Worm (Caenorhabditis elegans): ENCODE results near the gene Y2H9A.6.

ce11 chrV:13423045-13423444 lies 20.6 kb upstream of the Y2H9A.6 start, which contains the start of gene srv-9:
- no peak for TF ChIP-seq fos-1 (tag; optimal IDR thresholded peaks at IDR 0.05)
- no peak for TF ChIP-seq nhr-85 (tag)
- no peak for TF ChIP-seq mdl-1 (tag; optimal IDR thresholded peaks at IDR 0.05)
- no peak for TF ChIP-seq ceh-63 (GFP tag; optimal IDR thresholded peaks at IDR 0.05)
- TF ChIP-seq skn-1 (tag; optimal IDR thresholded peaks at IDR 0.05): no peak
- no peak for TF ChIP-seq nhr-237 (tag; optimal IDR thresholded peaks at IDR 0.05)
- TF ChIP-seq nhr-76 (tag; optimal IDR thresholded peaks at IDR 0.05): no peak
- no peak for TF ChIP-seq ceh-8 (GFP tag; optimal IDR thresholded peaks at IDR 0.05)
- TF ChIP-seq pag-3 (tag; optimal IDR thresholded peaks at IDR 0.05; ENCODE audit: borderline replicate concordance, insufficient read depth): no peak
- no peak for TF ChIP-seq nhr-77 (tag; optimal IDR thresholded peaks at IDR 0.05)
